Fruit fly (Drosophila melanogaster): Measurements from ENCODE around the gene CG9459.

CG9459 gene

dm6 chr3R:9860561-9860960 lies 42.4 kb upstream of the CG9459 start (continued):
- TF ChIP-seq CG8290 (GFP tag; optimal IDR thresholded peaks at IDR 0.05) (no peak), CG8290 (tag; optimal IDR thresholded peaks at IDR 0.05) (no peak), CG33557 (GFP tag; optimal IDR thresholded peaks at IDR 0.05) (no peak), C15 (GFP tag; IDR thresholded peaks at IDR 0.05) (no peak), HLH4C (GFP tag; IDR thresholded peaks at IDR 0.05; ENCODE audit: partially characterized antibody) (no peak), CG18476 (GFP tag; optimal IDR thresholded peaks at IDR 0.05) (no peak), CG1529 (GFP tag; optimal IDR thresholded peaks at IDR 0.05) (no peak), chinmo (GFP tag; IDR thresholded peaks at IDR 0.05; ENCODE audit: partially characterized antibody) (no peak), CG3281 (GFP tag; optimal IDR thresholded peaks at IDR 0.05) (peak; percentile 26), B-H2 (GFP tag; optimal IDR thresholded peaks at IDR 0.05) (no peak), CG18599 (GFP tag; optimal IDR thresholded peaks at IDR 0.05) (peak; percentile 12), Nf-YC (tag; optimal IDR thresholded peaks at IDR 0.05) (no peak), Opbp (GFP tag; IDR thresholded peaks at IDR 0.05; ENCODE audit: partially characterized antibody) (no peak)

- TF ChIP-seq CG9215 (GFP tag; IDR thresholded peaks at IDR 0.05), result peak; percentile 32; the same call in 1 of the 2 replicates
- peak; percentile 27 for TF ChIP-seq HHEX (GFP tag; optimal IDR thresholded peaks at IDR 0.05)
- TF ChIP-seq otp (GFP tag; IDR thresholded peaks at IDR 0.05), result no peak
- peak; percentile 6 for TF ChIP-seq CG15514 (GFP tag; optimal IDR thresholded peaks at IDR 0.05)
- TF ChIP-seq CHES-1-like (GFP tag; optimal IDR thresholded peaks at IDR 0.05), result no peak
- TF ChIP-seq ato (GFP tag; IDR thresholded peaks at IDR 0.05; ENCODE audit: partially characterized antibody), result no peak
- no peak for TF ChIP-seq Usf (GFP tag; optimal IDR thresholded peaks at IDR 0.05)
- peak; percentile 17 for TF ChIP-seq Oli (tag; optimal IDR thresholded peaks at IDR 0.05)
- TF ChIP-seq MTF-1 (GFP tag; optimal IDR thresholded peaks at IDR 0.05; ENCODE audit: borderline replicate concordance), result no peak
- TF ChIP-seq CG3281 (GFP tag; optimal IDR thresholded peaks at IDR 0.05), result peak; percentile 27
- TF ChIP-seq CG18619 (GFP tag; optimal IDR thresholded peaks at IDR 0.05), result peak; percentile 4
- TF ChIP-seq row (GFP tag; IDR thresholded peaks at IDR 0.05), result peak; percentile 26; the same call in 1 of the 3 replicates
- no peak for TF ChIP-seq lov (optimal IDR thresholded peaks at IDR 0.05)
- no peak for TF ChIP-seq lov (GFP tag; IDR thresholded peaks at IDR 0.05)
- TF ChIP-seq CG13894 (tag; optimal IDR thresholded peaks at IDR 0.05), result no peak
- TF ChIP-seq ac (GFP tag; optimal IDR thresholded peaks at IDR 0.05), result no peak
- no peak for TF ChIP-seq tna (GFP tag; IDR thresholded peaks at IDR 0.05; ENCODE audit: partially characterized antibody)
- TF ChIP-seq bowl (GFP tag; IDR thresholded peaks at IDR 0.05), result no peak
- peak; percentile 33 for TF ChIP-seq CG15269 (tag; optimal IDR thresholded peaks at IDR 0.05)
- no peak for TF ChIP-seq HLH54F (GFP tag; optimal IDR thresholded peaks at IDR 0.05)
- no peak for TF ChIP-seq CG12299 (tag; optimal IDR thresholded peaks at IDR 0.05)
- no peak for TF ChIP-seq chif (GFP tag; optimal IDR thresholded peaks at IDR 0.05)
- TF ChIP-seq repo (GFP tag; optimal IDR thresholded peaks at IDR 0.05), result no peak
- no peak for TF ChIP-seq D19B (GFP tag; optimal IDR thresholded peaks at IDR 0.05)
- TF ChIP-seq CG11456 (GFP tag; IDR thresholded peaks at IDR 0.05), result no peak
- TF ChIP-seq CG7556 (GFP tag; optimal IDR thresholded peaks at IDR 0.05), result peak; percentile 56
- no peak for TF ChIP-seq gfzf (GFP tag; optimal IDR thresholded peaks at IDR 0.05)
- TF ChIP-seq gem (tag; optimal IDR thresholded peaks at IDR 0.05), result peak; percentile 64
- no peak for TF ChIP-seq CG4424 (GFP tag; optimal IDR thresholded peaks at IDR 0.05)
- no peak for TF ChIP-seq sd (tag; optimal IDR thresholded peaks at IDR 0.05)
- no peak for TF ChIP-seq Oaz (GFP tag; IDR thresholded peaks at IDR 0.05)
- TF ChIP-seq fd96Cb (tag; optimal IDR thresholded peaks at IDR 0.05), result peak; percentile 6
- TF ChIP-seq phol (tag; optimal IDR thresholded peaks at IDR 0.05), result peak; percentile 22
- TF ChIP-seq usp (GFP tag; optimal IDR thresholded peaks at IDR 0.05), result no peak
- TF ChIP-seq CG32767 (GFP tag; IDR thresholded peaks at IDR 0.05), result no peak
- TF ChIP-seq Nf-YC (tag; optimal IDR thresholded peaks at IDR 0.05), result peak; percentile 7
- peak; percentile 12 for TF ChIP-seq cwo (GFP tag; optimal IDR thresholded peaks at IDR 0.05)
- TF ChIP-seq H2.0 (GFP tag; IDR thresholded peaks at IDR 0.05), result no peak
- TF ChIP-seq MESR4 (GFP tag; optimal IDR thresholded peaks at IDR 0.05), result no peak
Observed at dm6 chr3R:9857785-9858184, 39.6 kb upstream of the CG9459 start.

Measured in whole organism, embryonic.